Fruit fly (Drosophila melanogaster) whole organism, prepupa: Measurements from ENCODE around the gene mwh.

Source experiments
- CG10669 ChIP-seq: fragments of 200-800 bp; sonication (Bioruptor generic); optimal IDR thresholded peaks from 3 replicates; lab custom pipeline; 2018; ENCODE audit warnings: missing biosample characterization, mild to moderate bottlenecking, missing genetic modification characterization, moderate library complexity
- CG11294 ChIP-seq: fragments of 200-800 bp; sonication (Bioruptor generic); IDR thresholded peaks from 2 replicates; pipeline ENCODE4 v1.3.6; 2022; ENCODE audit warnings: missing biosample characterization, missing genetic modification characterization
- CG11762 ChIP-seq: fragments of 200-800 bp; sonication (Bioruptor generic); optimal IDR thresholded peaks from 3 replicates; lab custom pipeline; 2016; ENCODE audit warnings: missing biosample characterization, missing genetic modification characterization; ENCODE audit not compliant: insufficient read depth
- CG11902 ChIP-seq: fragments of 200-800 bp; sonication (Bioruptor generic); optimal IDR thresholded peaks from 3 replicates; lab custom pipeline; 2016; ENCODE audit warnings: missing biosample characterization, missing genetic modification characterization
- CG15336 ChIP-seq: fragments of 200-800 bp; sonication (Bioruptor generic); IDR thresholded peaks from 2 replicates; pipeline ENCODE4 v1.3.6; 2022; ENCODE audit warnings: missing biosample characterization, missing genetic modification characterization
- CG1621 ChIP-seq: fragments of 200-800 bp; sonication (Bioruptor generic); optimal IDR thresholded peaks from 3 replicates; lab custom pipeline; 2018; ENCODE audit warnings: missing biosample characterization, mild to moderate bottlenecking, missing genetic modification characterization
- CG32006 ChIP-seq: fragments of 200-800 bp; sonication (Bioruptor generic); optimal IDR thresholded peaks from 3 replicates; lab custom pipeline; 2017; ENCODE audit warnings: missing biosample characterization, mild to moderate bottlenecking, missing genetic modification characterization
- CG34406 ChIP-seq: fragments of 200-800 bp; sonication (Bioruptor generic); optimal IDR thresholded peaks from 3 replicates; lab custom pipeline; 2016; ENCODE audit warnings: missing biosample characterization, missing genetic modification characterization
- CG3919 ChIP-seq: fragments of 200-800 bp; sonication (Bioruptor generic); optimal IDR thresholded peaks from 3 replicates; lab custom pipeline; 2016; ENCODE audit warnings: missing biosample characterization, missing genetic modification characterization
- CG6163 ChIP-seq: fragments of 200-800 bp; sonication (Bioruptor generic); IDR thresholded peaks from 3 replicates; pipeline ENCODE4 v1.3.6; 2022; ENCODE audit warnings: missing biosample characterization, missing genetic modification characterization
- CG6276 ChIP-seq: fragments of 200-800 bp; sonication (Bioruptor generic); optimal IDR thresholded peaks from 2 replicates; lab custom pipeline; 2017; ENCODE audit warnings: missing biosample characterization, mild to moderate bottlenecking, missing genetic modification characterization
- CG6792 ChIP-seq: fragments of 200-800 bp; sonication (Bioruptor generic); optimal IDR thresholded peaks from 3 replicates; lab custom pipeline; 2016; ENCODE audit warnings: missing biosample characterization, missing genetic modification characterization
- CG6854 ChIP-seq: fragments of 200-800 bp; sonication (Bioruptor generic); optimal IDR thresholded peaks from 2 replicates; lab custom pipeline; 2017; ENCODE audit warnings: missing biosample characterization, mild to moderate bottlenecking, missing genetic modification characterization
- CG7368 ChIP-seq: fragments of 200-800 bp; sonication (Bioruptor generic); optimal IDR thresholded peaks from 3 replicates; lab custom pipeline; 2016; ENCODE audit warnings: missing biosample characterization, missing genetic modification characterization
- CG8119 ChIP-seq: fragments of 200-800 bp; sonication (Bioruptor generic); IDR thresholded peaks from 3 replicates; pipeline ENCODE4 v1.3.6; 2022; ENCODE audit warnings: missing biosample characterization, missing genetic modification characterization
- CG8632 ChIP-seq: fragments of 200-800 bp; sonication (Bioruptor generic); optimal IDR thresholded peaks from 3 replicates; lab custom pipeline; 2016; ENCODE audit warnings: missing biosample characterization, missing genetic modification characterization
- CG9139 ChIP-seq: fragments of 200-800 bp; sonication (Bioruptor generic); optimal IDR thresholded peaks from 3 replicates; lab custom pipeline; 2017; ENCODE audit warnings: missing biosample characterization, mild to moderate bottlenecking, missing genetic modification characterization
- Eip75B ChIP-seq: fragments of 200-800 bp; sonication (Bioruptor generic); optimal IDR thresholded peaks from 3 replicates; lab custom pipeline; 2016; ENCODE audit warnings: missing biosample characterization, missing genetic modification characterization
- Eip78C ChIP-seq: fragments of 200-800 bp; sonication (Bioruptor generic); peaks from one replicate; lab custom pipeline; 2016; ENCODE audit warnings: missing biosample characterization, missing genetic modification characterization
- Gug ChIP-seq: fragments of 200-800 bp; sonication (Bioruptor generic); IDR thresholded peaks from 2 replicates; pipeline ENCODE4 v1.3.6; 2022; ENCODE audit warnings: missing biosample characterization, missing genetic modification characterization
- Hr38 ChIP-seq: sonication (Bioruptor generic); optimal IDR thresholded peaks from 2 replicates; lab custom pipeline; 2016; ENCODE audit warnings: missing biosample characterization, missing genetic modification characterization
- Hr39 ChIP-seq: fragments of 200-800 bp; sonication (Bioruptor generic); optimal IDR thresholded peaks from 2 replicates; lab custom pipeline; 2016; ENCODE audit warnings: missing biosample characterization, missing genetic modification characterization
- Lpt ChIP-seq: fragments of 200-800 bp; sonication (Bioruptor generic); optimal IDR thresholded peaks from 3 replicates; lab custom pipeline; 2016; ENCODE audit warnings: missing biosample characterization, missing genetic modification characterization
- Met ChIP-seq: fragments of 200-800 bp; sonication (Bioruptor generic); optimal IDR thresholded peaks from 3 replicates; lab custom pipeline; 2016; ENCODE audit warnings: missing biosample characterization, missing genetic modification characterization
- OdsH ChIP-seq: fragments of 200-800 bp; sonication (Bioruptor generic); optimal IDR thresholded peaks from 3 replicates; lab custom pipeline; 2016; ENCODE audit warnings: missing biosample characterization, missing genetic modification characterization
- Sox15 ChIP-seq: fragments of 200-800 bp; sonication (Bioruptor generic); optimal IDR thresholded peaks from 3 replicates; lab custom pipeline; 2016; ENCODE audit warnings: missing biosample characterization, missing genetic modification characterization
- dac ChIP-seq: fragments of 200-800 bp; sonication (Bioruptor generic); optimal IDR thresholded peaks from 2 replicates; lab custom pipeline; 2017; ENCODE audit warnings: missing biosample characterization, mild to moderate bottlenecking, missing genetic modification characterization
- dsx ChIP-seq: fragments of 200-800 bp; optimal IDR thresholded peaks from 3 replicates; lab custom pipeline; 2019; ENCODE audit warnings: missing biosample characterization, mild to moderate bottlenecking, missing genetic modification characterization, moderate library complexity; ENCODE audit not compliant: poor library complexity, severe bottlenecking
- eg ChIP-seq: fragments of 200-800 bp; sonication (Bioruptor generic); IDR thresholded peaks from 3 replicates; pipeline ENCODE4 v1.3.6; 2022; ENCODE audit warnings: missing biosample characterization, missing genetic modification characterization
- esn ChIP-seq: fragments of 200-800 bp; sonication (Bioruptor generic); optimal IDR thresholded peaks from 2 replicates; lab custom pipeline; 2016; ENCODE audit warnings: missing biosample characterization, mild to moderate bottlenecking, missing genetic modification characterization, moderate library complexity
- fd85E ChIP-seq: fragments of 200-800 bp; sonication (Bioruptor generic); optimal IDR thresholded peaks from 3 replicates; lab custom pipeline; 2016; ENCODE audit warnings: missing biosample characterization, missing genetic modification characterization
- fkh ChIP-seq: fragments of 200-800 bp; sonication (Bioruptor generic); optimal IDR thresholded peaks from 3 replicates; lab custom pipeline; 2017; ENCODE audit warnings: missing biosample characterization, mild to moderate bottlenecking, missing genetic modification characterization, moderate library complexity
- lz ChIP-seq: fragments of 200-800 bp; sonication (Bioruptor generic); optimal IDR thresholded peaks from 3 replicates; lab custom pipeline; 2016; ENCODE audit warnings: missing biosample characterization, missing genetic modification characterization
- net ChIP-seq: fragments of 200-800 bp; sonication (Bioruptor generic); optimal IDR thresholded peaks from 3 replicates; lab custom pipeline; 2016; ENCODE audit warnings: missing biosample characterization, missing genetic modification characterization
- pdm3 ChIP-seq: fragments of 200-800 bp; sonication (Bioruptor generic); optimal IDR thresholded peaks from 3 replicates; lab custom pipeline; 2016; ENCODE audit warnings: missing biosample characterization, missing genetic modification characterization
- salr ChIP-seq, 2 experiments: fragments of 200-800 bp; sonication (Bioruptor generic); optimal IDR thresholded peaks; 3 replicates each; lab custom pipeline; 2016 to 2018; ENCODE audit warnings: missing biosample characterization in 2 of 2, missing genetic modification characterization in 2 of 2, mild to moderate bottlenecking in 1 of 2
- spab ChIP-seq: fragments of 200-800 bp; sonication (Bioruptor generic); optimal IDR thresholded peaks from 2 replicates; lab custom pipeline; 2017; ENCODE audit warnings: missing biosample characterization, mild to moderate bottlenecking, missing genetic modification characterization, missing genetic modification reagents
- ss ChIP-seq, 2 experiments: fragments of 200-800 bp; sonication (Bioruptor generic); optimal IDR thresholded peaks; 2 replicates in 1 of 2; 3 replicates in 1 of 2; lab custom pipeline; 2017 to 2018; ENCODE audit warnings: mild to moderate bottlenecking in 2 of 2, missing biosample characterization in 2 of 2, missing genetic modification characterization in 2 of 2, moderate library complexity in 1 of 2
- svp ChIP-seq: fragments of 200-800 bp; sonication (Bioruptor generic); peaks from one replicate; lab custom pipeline; 2016; ENCODE audit warnings: missing biosample characterization, missing genetic modification characterization
- topi ChIP-seq: fragments of 200-800 bp; sonication (Bioruptor generic); optimal IDR thresholded peaks from 3 replicates; lab custom pipeline; 2016; ENCODE audit warnings: missing biosample characterization, missing genetic modification characterization
- vri ChIP-seq: fragments of 200-800 bp; sonication (Bioruptor generic); optimal IDR thresholded peaks from 3 replicates; lab custom pipeline; 2016; ENCODE audit warnings: missing biosample characterization, mild to moderate bottlenecking, missing genetic modification characterization

Gene mwh

DNA sequence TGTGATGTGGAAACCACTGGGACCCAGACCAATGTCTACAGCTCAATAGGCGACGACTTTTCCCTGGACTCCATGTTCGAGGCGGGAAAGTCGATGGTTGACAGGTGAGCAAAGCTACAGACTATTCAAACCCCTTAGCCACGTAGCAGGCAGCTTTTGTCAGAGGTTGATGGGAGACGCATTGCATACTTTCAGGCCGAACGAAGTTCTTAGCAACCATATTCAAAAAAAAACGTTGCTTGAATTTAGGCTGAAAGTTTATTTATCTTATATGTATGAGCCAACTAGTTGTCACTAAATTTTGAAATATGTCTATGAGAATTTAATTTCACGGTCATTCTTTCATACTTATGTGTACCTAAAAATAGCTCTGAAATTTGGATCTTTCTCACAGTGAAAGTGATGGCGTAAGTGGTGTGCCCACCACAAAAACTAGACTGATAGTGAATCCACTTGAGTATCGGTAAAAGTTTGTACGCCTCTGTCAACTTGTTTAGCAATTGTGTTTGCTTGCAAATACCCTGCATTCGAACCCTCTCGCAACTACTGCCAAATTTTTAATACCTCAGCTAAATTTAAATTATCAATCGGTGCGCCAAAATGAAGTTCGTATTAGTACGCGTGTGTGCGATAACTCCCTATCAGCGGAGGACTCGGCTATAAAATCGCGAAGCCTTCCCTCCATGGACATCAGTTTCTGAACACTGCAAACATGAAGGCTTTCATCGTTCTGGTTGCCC is 6.3 kb downstream of the mwh start, which contains the start of gene LysB:
TSS of gene LysB (plus strand) at position 690 of the 740 bp plus-strand sequence.
- no peak for TF ChIP-seq pdm3 (GFP tag; lab: Kevin White, UChicago)
- TF ChIP-seq fkh: peak; percentile 33
- TF ChIP-seq Met: no peak

- TF ChIP-seq CG7368 (GFP tag; lab: Kevin White, UChicago) (no peak), topi (no peak), CG3919 (GFP tag; lab: Kevin White, UChicago) (no peak), CG32006 (GFP tag; lab: Kevin White, UChicago) (no peak), CG6854 (GFP tag; lab: Kevin White, UChicago) (no peak), CG11294 (GFP tag; lab: Robert Waterston, UW) (no peak), Eip75B (no peak), eg (GFP tag; lab: Robert Waterston, UW) (0 out of 3 replicates have a peak, but pooled peaks have one; percentile 43), Gug (no peak), svp (GFP tag; lab: Kevin White, UChicago) (peak; percentile 57), CG11762 (GFP tag; lab: Kevin White, UChicago) (no peak), OdsH (no peak), dac (GFP tag; lab: Kevin White, UChicago) (no peak), vri (GFP tag; lab: Kevin White, UChicago) (no peak), lz (GFP tag; lab: Kevin White, UChicago) (no peak), CG8119 (peak; percentile 28; the same call in 1 of the 3 replicates), spab (GFP tag; lab: Kevin White, UChicago) (no peak), CG11902 (no peak), Eip78C (GFP tag; lab: Kevin White, UChicago) (peak; percentile 63), CG10669 (GFP tag; lab: Kevin White, UChicago) (no peak), esn (GFP tag; lab: Kevin White, UChicago) (no peak), CG8632 (GFP tag; lab: Kevin White, UChicago) (no peak), ss (GFP tag; optimal IDR thresholded peaks at IDR 0.05; lab: Kevin White, UChicago) (peak in 1 of 2 experiments; percentile 26), Lpt (GFP tag; lab: Kevin White, UChicago) (peak; percentile 23), CG6163 (no peak), dsx (GFP tag; lab: Kevin White, UChicago) (no peak), CG6276 (GFP tag; lab: Kevin White, UChicago) (no peak), salr (GFP tag; optimal IDR thresholded peaks at IDR 0.05; lab: Kevin White, UChicago) (no peak), net (GFP tag; lab: Kevin White, UChicago) (peak; percentile 4), fd85E (GFP tag; lab: Kevin White, UChicago) (no peak), CG1621 (no peak)
Observed at dm6 chr3L:1208206-1208605, 7.6 kb downstream of the mwh start.

DNA sequence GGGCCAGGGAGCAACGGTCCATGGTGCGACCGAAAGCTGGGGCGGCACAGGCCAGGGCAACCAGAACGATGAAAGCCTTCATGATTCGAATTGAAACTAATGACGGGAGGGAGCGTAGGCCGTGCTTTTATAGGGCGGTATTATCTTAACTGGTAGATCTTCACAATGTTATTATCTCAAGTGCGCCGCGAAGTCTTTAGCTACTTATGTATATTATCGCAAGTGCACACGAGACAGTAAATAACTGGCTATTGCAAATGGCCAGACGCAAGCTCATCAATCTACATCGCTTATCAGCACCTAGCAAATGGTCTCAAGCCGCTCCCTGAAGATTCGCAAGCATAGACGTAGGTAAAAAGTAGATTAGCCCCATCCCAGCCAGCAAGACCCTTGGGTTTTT is 10.5 kb downstream of the mwh start, which contains the start of gene LysD:
TSS of gene LysD (minus strand) at position 101 of the 400 bp plus-strand sequence.
- TF ChIP-seq Met (no peak), Sox15 (GFP tag; lab: Kevin White, UChicago) (no peak), CG7368 (GFP tag; lab: Kevin White, UChicago) (no peak), fkh (no peak), Hr39 (GFP tag; lab: Kevin White, UChicago) (no peak), CG11902 (no peak), esn (GFP tag; lab: Kevin White, UChicago) (no peak), Eip75B (no peak), Lpt (GFP tag; lab: Kevin White, UChicago) (no peak), CG34406 (GFP tag; lab: Kevin White, UChicago) (no peak), CG9139 (no peak), CG15336 (GFP tag; lab: Robert Waterston, UW) (no peak), CG6276 (GFP tag; lab: Kevin White, UChicago) (no peak), CG8119 (no peak), CG6854 (GFP tag; lab: Kevin White, UChicago) (no peak), Hr38 (no peak), CG6792 (GFP tag; lab: Kevin White, UChicago) (no peak), salr (GFP tag; optimal IDR thresholded peaks at IDR 0.05; lab: Kevin White, UChicago) (no peak)
